Fruit fly (Drosophila melanogaster): ENCODE results near the gene CG11878.
A peak's percentile ranks its signal among the peaks of the same experiment; 100 is the strongest.

The CG11878 gene

DNA sequence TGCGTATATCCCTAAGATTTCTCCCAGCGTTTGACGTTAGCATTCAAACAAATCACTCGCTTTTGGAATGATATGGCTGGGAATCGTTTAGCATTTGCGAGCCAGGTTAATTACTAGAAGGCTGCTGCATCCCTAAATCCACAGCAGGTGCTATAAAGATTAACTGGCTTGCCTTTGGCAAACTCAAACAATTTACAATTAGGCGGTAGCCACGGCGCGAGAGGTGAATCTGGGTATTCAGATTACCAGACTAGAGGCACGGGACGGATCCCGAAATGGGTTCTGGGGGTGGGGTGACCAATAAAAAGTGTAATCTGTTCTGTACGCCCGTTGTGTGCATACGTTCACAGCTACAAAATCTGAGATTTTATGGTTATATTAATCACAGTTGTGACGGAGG lies 7.5 kb downstream of the CG11878 start, which contains the start of gene CG11892:
CG11892 (plus strand) TSS at position 384 of the 400 bp plus-strand sequence.
- TF ChIP-seq CG32532 (GFP tag; IDR thresholded peaks at IDR 0.05), result no peak
- no peak for TF ChIP-seq pfk (GFP tag; optimal IDR thresholded peaks at IDR 0.05)
- peak; percentile 52 for TF ChIP-seq BtbVII (GFP tag; optimal IDR thresholded peaks at IDR 0.05)
- no peak for TF ChIP-seq Dll (GFP tag; IDR thresholded peaks at IDR 0.05; ENCODE audit: partially characterized antibody)
- TF ChIP-seq MBD-R2 (GFP tag; IDR thresholded peaks at IDR 0.05), result no peak
- no peak for TF ChIP-seq tgo (GFP tag; IDR thresholded peaks at IDR 0.05)
- TF ChIP-seq CG42726 (GFP tag; IDR thresholded peaks at IDR 0.05; ENCODE audit: partially characterized antibody), result no peak
- peak; percentile 66 for TF ChIP-seq CG3281 (GFP tag; optimal IDR thresholded peaks at IDR 0.05)
- no peak for TF ChIP-seq Sin3A (optimal IDR thresholded peaks at IDR 0.05)
- no peak for TF ChIP-seq Hr78 (GFP tag; optimal IDR thresholded peaks at IDR 0.05)
- TF ChIP-seq CG4730 (GFP tag; IDR thresholded peaks at IDR 0.05), result no peak
- no peak for TF ChIP-seq Opbp (GFP tag; IDR thresholded peaks at IDR 0.05; ENCODE audit: partially characterized antibody)
- no peak for TF ChIP-seq CG31441 (GFP tag; IDR thresholded peaks at IDR 0.05)
- no peak for TF ChIP-seq CG7372 (GFP tag; IDR thresholded peaks at IDR 0.05)
- peak; percentile 58 for TF ChIP-seq PHDP (tag; optimal IDR thresholded peaks at IDR 0.05)
- no peak for TF ChIP-seq CoRest (tag; optimal IDR thresholded peaks at IDR 0.05)
- no peak for TF ChIP-seq CkIIα-i1 (GFP tag; IDR thresholded peaks at IDR 0.05)
- TF ChIP-seq z (GFP tag; IDR thresholded peaks at IDR 0.05), result no peak
- peak; percentile 21; the same call in 1 of the 2 replicates for TF ChIP-seq Atf6 (GFP tag; IDR thresholded peaks at IDR 0.05)
- no peak for TF ChIP-seq CG5953 (GFP tag; IDR thresholded peaks at IDR 0.05)
- TF ChIP-seq Chrac-16 (GFP tag; optimal IDR thresholded peaks at IDR 0.05), result no peak
- peak; percentile 60 for TF ChIP-seq CG17359 (tag; optimal IDR thresholded peaks at IDR 0.05)
- no peak for TF ChIP-seq Hr3 (GFP tag; optimal IDR thresholded peaks at IDR 0.05)
- no peak for TF ChIP-seq CG10462 (GFP tag; optimal IDR thresholded peaks at IDR 0.05)
- TF ChIP-seq dm (GFP tag; optimal IDR thresholded peaks at IDR 0.05), result no peak
- TF ChIP-seq Lhr (GFP tag; optimal IDR thresholded peaks at IDR 0.05), result no peak
- no peak for TF ChIP-seq CG8478 (optimal IDR thresholded peaks at IDR 0.05)
- no peak for TF ChIP-seq Eip74EF (GFP tag; optimal IDR thresholded peaks at IDR 0.05)
- peak; percentile 72 for TF ChIP-seq CG10543 (GFP tag; optimal IDR thresholded peaks at IDR 0.05)
- TF ChIP-seq Asciz (GFP tag; optimal IDR thresholded peaks at IDR 0.05), result peak; percentile 42
- no peak for TF ChIP-seq vvl (GFP tag; IDR thresholded peaks at IDR 0.05)
- TF ChIP-seq E2f2 (GFP tag; IDR thresholded peaks at IDR 0.05), result no peak
- no peak for TF ChIP-seq Mrtf (GFP tag; IDR thresholded peaks at IDR 0.05)
- no peak for TF ChIP-seq Tbp (GFP tag; optimal IDR thresholded peaks at IDR 0.05)
- no peak for TF ChIP-seq BEAF-32 (GFP tag; optimal IDR thresholded peaks at IDR 0.05)
- TF ChIP-seq Fer1 (GFP tag; optimal IDR thresholded peaks at IDR 0.05), result peak; percentile 74
- TF ChIP-seq Dfd (GFP tag; optimal IDR thresholded peaks at IDR 0.05), result no peak
- no peak for TF ChIP-seq CG4360 (GFP tag; IDR thresholded peaks at IDR 0.05)
- TF ChIP-seq CG3407 (GFP tag; optimal IDR thresholded peaks at IDR 0.05), result peak; percentile 42
- no peak for TF ChIP-seq CG10267 (tag; optimal IDR thresholded peaks at IDR 0.05)
- no peak for TF ChIP-seq CG2116 (GFP tag; optimal IDR thresholded peaks at IDR 0.05)
- no peak for TF ChIP-seq pzg (GFP tag; optimal IDR thresholded peaks at IDR 0.05)
- TF ChIP-seq MTF-1 (GFP tag; optimal IDR thresholded peaks at IDR 0.05; ENCODE audit: borderline replicate concordance), result peak; percentile 69
- no peak for TF ChIP-seq Spps (tag; optimal IDR thresholded peaks at IDR 0.05)
- no peak for TF ChIP-seq trem (tag; optimal IDR thresholded peaks at IDR 0.05)
- no peak for TF ChIP-seq CG17328 (GFP tag; IDR thresholded peaks at IDR 0.05)
- TF ChIP-seq seq (GFP tag; IDR thresholded peaks at IDR 0.05), result no peak
- no peak for TF ChIP-seq croc (GFP tag; conservative IDR thresholded peaks at IDR 0.05)
- peak; percentile 73 for TF ChIP-seq Hmr (GFP tag; optimal IDR thresholded peaks at IDR 0.05)
- TF ChIP-seq ATbp (GFP tag; optimal IDR thresholded peaks at IDR 0.05), result peak; percentile 82
- peak; percentile 28 for TF ChIP-seq fd3F (GFP tag; optimal IDR thresholded peaks at IDR 0.05)
- TF ChIP-seq Sox102F (GFP tag; optimal IDR thresholded peaks at IDR 0.05), result peak; percentile 37
